Fruit fly (Drosophila melanogaster) whole organism, adult: ENCODE results near the gene CG31198.

ENCODE experiments used
- CG33017 ChIP-seq: fragments of 200-800 bp; sonication (Bioruptor generic); optimal IDR thresholded peaks from 2 replicates; lab custom pipeline; 2018; ENCODE audit warnings: missing biosample characterization, mild to moderate bottlenecking, missing genetic modification characterization, moderate library complexity
- pad ChIP-seq: fragments of 200-800 bp; sonication (Bioruptor generic); optimal IDR thresholded peaks from 3 replicates; lab custom pipeline; 2017; ENCODE audit warnings: missing biosample characterization, missing genetic modification characterization, mild to moderate bottlenecking, moderate library complexity, missing genetic modification reagents

- TF ChIP-seq CG33017 (no peak), pad (GFP tag; lab: Kevin White, UChicago) (no peak)
Observed at dm6 chr3R:21753974-21754373, at the start of gene CG31198.
